Worm (Caenorhabditis elegans) whole organism, mixed stage, embryonic: ENCODE measurements around the gene C02B8.7.

Source experiments
- M03D4.4 ChIP-seq: sonication (generic microtip); optimal IDR thresholded peaks from 2 replicates; lab custom pipeline; 2017; ENCODE audit warnings: mild to moderate bottlenecking, missing genetic modification characterization, missing compliant biosample characterization
- bed-3 ChIP-seq: fragments of 200-800 bp; sonication (Bioruptor generic); optimal IDR thresholded peaks from 3 replicates; lab custom pipeline; 2018; ENCODE audit warnings: mild to moderate bottlenecking, missing genetic modification characterization, moderate library complexity, missing compliant biosample characterization
- blmp-1 ChIP-seq: fragments of 150-350 bp; optimal IDR thresholded peaks from 2 replicates; lab custom pipeline; 2014; ENCODE audit warnings: missing biosample characterization, missing genetic modification characterization
- ceh-43 ChIP-seq: fragments of 200-800 bp; sonication (Bioruptor generic); optimal IDR thresholded peaks from 2 replicates; lab custom pipeline; 2018; ENCODE audit warnings: mild to moderate bottlenecking, missing genetic modification characterization, moderate library complexity, missing compliant biosample characterization
- ceh-83 ChIP-seq: fragments of 200-800 bp; sonication (Bioruptor generic); optimal IDR thresholded peaks from 2 replicates; lab custom pipeline; 2018; ENCODE audit warnings: mild to moderate bottlenecking, missing genetic modification characterization, missing compliant biosample characterization
- ces-1 ChIP-seq: fragments of 150-350 bp; optimal IDR thresholded peaks from 2 replicates; lab custom pipeline; 2014; ENCODE audit warnings: missing biosample characterization, missing genetic modification reagents, missing genetic modification characterization
- drap-1 ChIP-seq: fragments of 200-800 bp; sonication (Bioruptor generic); optimal IDR thresholded peaks from 3 replicates; lab custom pipeline; 2018; ENCODE audit warnings: mild to moderate bottlenecking, missing genetic modification characterization, missing compliant biosample characterization
- elt-1 ChIP-seq: sonication (generic microtip); optimal IDR thresholded peaks from 2 replicates; lab custom pipeline; 2017; ENCODE audit warnings: missing genetic modification characterization, mild to moderate bottlenecking, missing compliant biosample characterization, antibody characterized with exemption, moderate library complexity, borderline replicate concordance; ENCODE audit not compliant: insufficient read depth
- elt-3 ChIP-seq: fragments of 150-350 bp; optimal IDR thresholded peaks from 2 replicates; lab custom pipeline; 2014; ENCODE audit warnings: missing biosample characterization, missing genetic modification characterization
- flh-1 ChIP-seq: fragments of 200-800 bp; sonication (Bioruptor generic); optimal IDR thresholded peaks from 2 replicates; lab custom pipeline; 2018; ENCODE audit warnings: mild to moderate bottlenecking, missing genetic modification characterization, moderate library complexity, missing compliant biosample characterization
- hlh-1 ChIP-seq: fragments of 150-350 bp; optimal IDR thresholded peaks from 2 replicates; lab custom pipeline; 2014; ENCODE audit warnings: missing biosample characterization, missing genetic modification reagents, missing genetic modification characterization
- lin-13 ChIP-seq: fragments of 150-350 bp; optimal IDR thresholded peaks from 2 replicates; lab custom pipeline; 2014; ENCODE audit warnings: missing biosample characterization, missing genetic modification characterization
- lin-32 ChIP-seq: fragments of 200-800 bp; sonication (Bioruptor generic); optimal IDR thresholded peaks from 2 replicates; lab custom pipeline; 2018; ENCODE audit warnings: mild to moderate bottlenecking, missing genetic modification characterization, missing compliant biosample characterization
- lsy-2 ChIP-seq: fragments of 150-350 bp; optimal IDR thresholded peaks from 2 replicates; lab custom pipeline; 2014; ENCODE audit warnings: missing biosample characterization, missing genetic modification characterization
- mab-5 ChIP-seq: fragments of 150-350 bp; optimal IDR thresholded peaks from 2 replicates; lab custom pipeline; 2014; ENCODE audit warnings: missing biosample characterization, missing genetic modification characterization
- mep-1 ChIP-seq: fragments of 150-350 bp; optimal IDR thresholded peaks from 2 replicates; lab custom pipeline; 2017; ENCODE audit warnings: missing biosample characterization, missing genetic modification reagents, missing genetic modification characterization, inconsistent platforms
- mls-2 ChIP-seq: sonication (generic microtip); optimal IDR thresholded peaks from 2 replicates; lab custom pipeline; 2016; ENCODE audit warnings: mild to moderate bottlenecking, missing genetic modification characterization, moderate library complexity, missing compliant biosample characterization
- nhr-2 ChIP-seq: fragments of 150-350 bp; optimal IDR thresholded peaks from 2 replicates; lab custom pipeline; 2014; ENCODE audit warnings: missing biosample characterization, missing genetic modification characterization
- nhr-237 ChIP-seq: fragments of 150-350 bp; optimal IDR thresholded peaks from 2 replicates; lab custom pipeline; 2014; ENCODE audit warnings: missing biosample characterization, missing genetic modification characterization
- nhr-28 ChIP-seq: fragments of 150-350 bp; optimal IDR thresholded peaks from 2 replicates; lab custom pipeline; 2014; ENCODE audit warnings: missing biosample characterization, missing genetic modification characterization
- nhr-76 ChIP-seq: sonication (generic microtip); optimal IDR thresholded peaks from 2 replicates; lab custom pipeline; 2017; ENCODE audit warnings: missing biosample characterization, missing genetic modification characterization
- pha-4 ChIP-seq: fragments of 150-350 bp; optimal IDR thresholded peaks from 2 replicates; lab custom pipeline; 2018; ENCODE audit warnings: missing biosample characterization, missing genetic modification reagents, missing genetic modification characterization
- sem-2 ChIP-seq: fragments of 200-800 bp; sonication (Bioruptor generic); optimal IDR thresholded peaks from 2 replicates; lab custom pipeline; 2018; ENCODE audit warnings: mild to moderate bottlenecking, missing genetic modification characterization, missing compliant biosample characterization
- snpc-4 ChIP-seq: fragments of 150-350 bp; optimal IDR thresholded peaks from 2 replicates; lab custom pipeline; 2014; ENCODE audit warnings: missing biosample characterization, missing genetic modification characterization
- sptf-1 ChIP-seq: sonication (generic microtip); optimal IDR thresholded peaks from 2 replicates; lab custom pipeline; 2017; ENCODE audit warnings: mild to moderate bottlenecking, missing genetic modification characterization, moderate library complexity, missing compliant biosample characterization
- tbx-8 ChIP-seq: fragments of 200-800 bp; sonication (Bioruptor generic); optimal IDR thresholded peaks from 2 replicates; lab custom pipeline; 2018; ENCODE audit warnings: mild to moderate bottlenecking, missing genetic modification characterization, moderate library complexity, missing compliant biosample characterization
- unc-120 ChIP-seq: sonication (generic microtip); optimal IDR thresholded peaks from 2 replicates; lab custom pipeline; 2017; ENCODE audit warnings: missing genetic modification characterization, missing compliant biosample characterization; ENCODE audit not compliant: poor library complexity, severe bottlenecking
- unc-39 ChIP-seq: fragments of 150-350 bp; optimal IDR thresholded peaks from 2 replicates; lab custom pipeline; 2014; ENCODE audit warnings: missing biosample characterization, missing genetic modification characterization
- zip-8 ChIP-seq: fragments of 150-350 bp; optimal IDR thresholded peaks from 2 replicates; lab custom pipeline; 2014; ENCODE audit warnings: missing biosample characterization, missing genetic modification characterization
- ztf-11 ChIP-seq: fragments of 150-350 bp; optimal IDR thresholded peaks from 2 replicates; lab custom pipeline; 2014; ENCODE audit warnings: missing biosample characterization, missing genetic modification characterization

The C02B8.7 gene

DNA sequence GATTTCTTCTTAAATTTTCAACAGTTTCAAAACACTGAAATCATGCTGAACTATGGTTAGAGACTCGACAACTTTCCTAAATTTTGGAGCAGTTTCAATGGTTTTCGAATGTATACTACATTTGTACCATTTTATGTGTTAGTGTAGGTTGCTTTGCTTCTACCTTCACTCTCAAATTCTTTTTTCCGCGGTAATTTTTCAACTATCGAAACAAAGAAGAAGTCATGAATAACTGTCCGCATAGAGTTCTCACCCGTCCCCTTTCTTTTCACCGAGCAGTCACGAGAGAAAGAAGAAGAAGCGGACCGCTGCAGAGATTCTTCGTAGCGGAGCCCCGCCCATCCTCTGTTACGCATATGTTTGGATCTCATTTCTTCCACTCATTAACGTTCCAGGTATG, 21.5 kb downstream of the C02B8.7 start, which contains the start of gene hlh-8:
TSS of gene hlh-8 (plus strand) at position 301 of the 400 bp plus-strand sequence.
- TF ChIP-seq mep-1 (tag; lab: Kevin White, UChicago) (no peak), blmp-1 (tag; lab: Kevin White, UChicago) (no peak), nhr-76 (no peak), lin-13 (no peak), tbx-8 (no peak), zip-8 (tag; lab: Kevin White, UChicago) (no peak), M03D4.4 (no peak), unc-39 (tag; lab: Kevin White, UChicago) (no peak), drap-1 (GFP tag; lab: Kevin White, UChicago) (no peak), ces-1 (no peak), sem-2 (GFP tag; lab: Kevin White, UChicago) (no peak), ceh-43 (GFP tag; lab: Kevin White, UChicago) (no peak), flh-1 (no peak), nhr-237 (no peak), mab-5 (tag; lab: Kevin White, UChicago) (no peak), nhr-2 (tag; lab: Kevin White, UChicago) (no peak), pha-4 (no peak), lin-32 (no peak), elt-1 (tag; lab: Kevin White, UChicago) (no peak), ztf-11 (tag; lab: Kevin White, UChicago) (no peak)

DNA sequence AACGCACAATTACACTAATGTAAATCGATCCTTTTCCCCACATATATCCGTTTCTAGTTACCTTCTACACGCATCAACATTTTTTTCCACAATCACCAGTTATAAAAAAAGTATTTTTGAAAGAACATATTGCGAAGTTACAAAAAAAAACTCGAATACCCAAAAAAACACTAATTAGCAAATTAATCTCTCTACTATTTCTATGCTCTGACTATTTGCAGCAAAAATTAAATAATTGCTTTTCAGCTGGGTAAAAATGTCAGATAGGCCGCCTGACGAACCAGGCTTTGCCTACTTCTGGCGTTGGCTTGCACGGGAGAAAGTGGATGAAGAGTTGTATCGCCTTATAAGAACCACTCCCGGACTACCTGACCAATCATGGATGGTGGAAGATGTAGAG, 27.5 kb downstream of the C02B8.7 start, which contains the start of gene K07E3.1:
TSS of gene K07E3.1 (plus strand) at position 247 of the 400 bp plus-strand sequence.
- TF ChIP-seq ceh-83 (GFP tag; lab: Kevin White, UChicago) (no peak), bed-3 (GFP tag; lab: Kevin White, UChicago) (no peak), nhr-237 (no peak), mls-2 (tag; lab: Kevin White, UChicago) (no peak), nhr-28 (tag; lab: Kevin White, UChicago) (no peak)

DNA sequence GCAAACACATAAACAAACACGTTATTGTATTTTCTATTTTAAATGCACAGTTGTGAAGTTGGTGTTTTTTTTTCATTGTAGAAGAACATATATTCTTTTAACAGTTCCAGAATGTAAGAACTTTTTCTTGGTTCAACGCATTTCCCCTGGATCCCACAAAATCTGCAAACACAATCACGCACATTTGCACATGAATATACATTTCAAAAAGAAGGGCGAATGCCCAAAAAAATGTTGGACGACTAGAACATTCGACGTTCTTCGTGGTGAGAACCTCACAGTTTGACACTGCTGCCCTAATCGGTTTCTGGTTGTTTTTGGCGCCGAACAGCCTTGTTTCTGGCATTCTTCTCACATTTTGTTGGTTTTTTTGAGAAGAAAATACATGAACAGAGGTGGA, 28.1 kb downstream of the C02B8.7 start:
- no peak for TF ChIP-seq snpc-4
- TF ChIP-seq zip-8 (tag; lab: Kevin White, UChicago): no peak
- no peak for TF ChIP-seq pha-4
- TF ChIP-seq flh-1: no peak
- no peak for TF ChIP-seq tbx-8
- TF ChIP-seq sptf-1 (tag; lab: Kevin White, UChicago): no peak
- no peak for TF ChIP-seq hlh-1 (tag; lab: Kevin White, UChicago)
- TF ChIP-seq lsy-2 (tag; lab: Kevin White, UChicago): no peak

DNA sequence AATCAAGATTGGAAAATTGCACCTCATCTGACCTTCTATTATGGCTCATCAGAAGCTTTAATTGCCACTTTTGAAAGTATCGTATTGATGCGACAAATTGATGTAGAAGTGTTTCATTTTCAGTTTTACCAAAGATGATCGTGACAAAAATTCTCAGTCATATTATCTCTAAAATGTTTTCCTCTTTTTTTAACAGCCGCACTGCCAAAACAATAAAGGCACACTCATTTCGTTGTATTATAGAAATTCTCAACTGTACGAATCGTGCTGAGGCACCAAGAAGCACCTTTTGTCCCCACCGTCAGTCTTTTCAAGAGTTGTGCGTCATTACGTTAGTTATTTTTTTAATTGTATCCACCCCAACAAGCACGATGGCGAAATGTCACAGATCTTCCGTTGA, 29.8 kb downstream of the C02B8.7 start, which contains the start of gene K07E3.9:
TSS of gene K07E3.9 (plus strand) at position 301 of the 400 bp plus-strand sequence.
- TF ChIP-seq tbx-8 (no peak), nhr-237 (no peak), unc-120 (tag; lab: Kevin White, UChicago) (no peak), mls-2 (tag; lab: Kevin White, UChicago) (no peak), hlh-1 (tag; lab: Kevin White, UChicago) (no peak), lin-13 (no peak), drap-1 (GFP tag; lab: Kevin White, UChicago) (no peak), ces-1 (no peak)

DNA sequence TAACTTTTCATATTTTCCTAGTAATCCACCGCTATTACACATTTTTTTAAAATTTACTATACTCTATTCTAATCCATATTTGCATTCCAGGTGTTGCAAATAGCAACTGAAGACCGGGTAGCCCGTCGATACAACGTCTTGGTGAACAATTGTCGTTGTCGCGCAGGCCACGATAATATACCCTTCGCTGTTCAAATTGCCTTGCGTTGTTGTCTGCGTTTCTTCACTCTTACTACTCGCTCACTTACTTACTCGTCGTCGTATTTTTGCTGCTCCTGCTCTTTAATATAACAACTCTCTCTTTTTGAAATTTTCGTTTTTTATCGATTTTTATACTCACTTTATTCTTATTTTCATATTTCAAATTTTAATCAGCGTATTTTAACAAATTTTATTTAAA, 33.8 kb downstream of the C02B8.7 start, which contains the start of gene K07E3.2:
TSS of gene K07E3.2 (plus strand) at position 400 of the 400 bp plus-strand sequence.
- TF ChIP-seq hlh-1 (tag; lab: Kevin White, UChicago) (peak; percentile 28), nhr-28 (tag; lab: Kevin White, UChicago) (no peak), ces-1 (peak; percentile 5), unc-39 (tag; lab: Kevin White, UChicago) (no peak)

DNA sequence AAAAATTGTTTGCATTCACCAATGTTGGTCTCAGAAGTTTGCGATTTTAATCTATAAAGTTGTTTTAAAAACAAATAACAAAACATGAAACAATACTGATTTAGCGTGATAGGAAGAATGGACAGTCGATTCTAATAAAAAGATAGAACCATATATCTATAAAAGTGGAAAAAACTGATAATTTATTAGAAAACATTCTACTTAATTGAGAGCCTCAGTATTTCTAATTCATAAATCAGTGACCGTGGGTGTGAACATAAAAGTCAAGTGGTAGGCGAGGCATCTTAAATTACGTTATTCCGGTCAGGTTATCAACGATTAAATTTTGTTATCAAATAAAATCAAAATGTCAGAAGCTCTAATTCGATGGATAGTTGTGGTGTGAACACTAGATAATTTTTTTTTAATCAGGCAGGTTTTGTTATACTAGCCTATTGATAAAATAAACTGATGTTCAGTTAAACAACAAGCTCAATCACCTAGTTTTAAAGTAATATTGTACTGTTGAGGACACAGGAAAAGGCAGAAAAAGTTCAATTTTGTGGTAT, 38.8 kb downstream of the C02B8.7 start, which contains the start of gene catp-5:
TSS of gene catp-5 (minus strand) at position 51 of the 548 bp plus-strand sequence.
- no peak for TF ChIP-seq elt-3 (tag; lab: Kevin White, UChicago)
- TF ChIP-seq pha-4: no peak
- TF ChIP-seq ceh-43 (GFP tag; lab: Kevin White, UChicago): no peak
